Fruit fly (Drosophila melanogaster) whole organism, embryonic: Measurements from ENCODE around the gene CG7080.

Source experiments
- Atf-2 ChIP-seq: fragments of 200-800 bp; sonication (Bioruptor generic); optimal IDR thresholded peaks from 2 replicates; lab custom pipeline; 2016; ENCODE audit warnings: missing biosample characterization, missing genetic modification characterization
- C15 ChIP-seq: fragments of 200-800 bp; sonication (Bioruptor generic); IDR thresholded peaks from 3 replicates; pipeline ENCODE4 v1.3.6; 2022; ENCODE audit warnings: missing biosample characterization, missing genetic modification characterization
- CG10543 ChIP-seq: fragments of 200-800 bp; sonication (Bioruptor generic); optimal IDR thresholded peaks from 3 replicates; lab custom pipeline; 2017; ENCODE audit warnings: missing biosample characterization, mild to moderate bottlenecking, missing genetic modification characterization, moderate library complexity
- CG11247 ChIP-seq: fragments of 200-800 bp; sonication (Bioruptor generic); IDR thresholded peaks from 2 replicates; pipeline ENCODE4 v1.3.6; 2022; ENCODE audit warnings: missing biosample characterization, missing genetic modification characterization
- CG11504 ChIP-seq: fragments of 200-800 bp; sonication (Bioruptor generic); optimal IDR thresholded peaks from 3 replicates; lab custom pipeline; 2019; ENCODE audit warnings: missing biosample characterization, mild to moderate bottlenecking, missing genetic modification characterization, moderate library complexity
- CG15514 ChIP-seq: fragments of 200-800 bp; sonication (Bioruptor generic); optimal IDR thresholded peaks from 3 replicates; lab custom pipeline; 2017; ENCODE audit warnings: missing biosample characterization, missing genetic modification characterization, mild to moderate bottlenecking, moderate library complexity, missing genetic modification reagents
- CG1792 ChIP-seq: fragments of 200-800 bp; sonication (Bioruptor generic); optimal IDR thresholded peaks from 2 replicates; lab custom pipeline; 2016; ENCODE audit warnings: missing biosample characterization, missing genetic modification characterization
- CG18764 ChIP-seq: fragments of 200-800 bp; sonication (Bioruptor generic); optimal IDR thresholded peaks from 3 replicates; lab custom pipeline; 2016; ENCODE audit warnings: missing biosample characterization, missing genetic modification characterization
- CG2875 ChIP-seq: fragments of 200-800 bp; sonication (Bioruptor generic); optimal IDR thresholded peaks from 2 replicates; lab custom pipeline; 2017; ENCODE audit warnings: missing biosample characterization, mild to moderate bottlenecking, missing genetic modification characterization, missing genetic modification reagents
- CG3065 ChIP-seq: fragments of 200-800 bp; sonication (Bioruptor generic); optimal IDR thresholded peaks from 2 replicates; lab custom pipeline; 2016; ENCODE audit warnings: missing biosample characterization, missing genetic modification characterization
- CG4360 ChIP-seq: fragments of 200-800 bp; sonication (Bioruptor generic); IDR thresholded peaks from 2 replicates; pipeline ENCODE4 v1.3.6; 2022; ENCODE audit warnings: missing biosample characterization, missing genetic modification characterization
- CG6683 ChIP-seq: fragments of 200-800 bp; sonication (Bioruptor generic); optimal IDR thresholded peaks from 2 replicates; lab custom pipeline; 2017; ENCODE audit warnings: missing biosample characterization, mild to moderate bottlenecking, missing genetic modification characterization, missing genetic modification reagents
- CG6791 ChIP-seq: fragments of 200-800 bp; sonication (Bioruptor generic); IDR thresholded peaks from 3 replicates; pipeline ENCODE4 v1.3.6; 2022; ENCODE audit warnings: missing biosample characterization, missing genetic modification characterization; ENCODE audit not compliant: partially characterized antibody
- CG9727 ChIP-seq: fragments of 200-800 bp; sonication (Bioruptor generic); optimal IDR thresholded peaks from 3 replicates; lab custom pipeline; 2017; ENCODE audit warnings: missing biosample characterization, mild to moderate bottlenecking, missing genetic modification characterization
- CG9876 ChIP-seq: fragments of 200-800 bp; sonication (Bioruptor generic); optimal IDR thresholded peaks from 2 replicates; lab custom pipeline; 2016; ENCODE audit warnings: missing biosample characterization, missing genetic modification characterization
- Dad ChIP-seq: fragments of 200-800 bp; sonication (Bioruptor generic); optimal IDR thresholded peaks from 3 replicates; lab custom pipeline; 2016; ENCODE audit warnings: missing biosample characterization, missing genetic modification characterization
- Ets65A ChIP-seq: fragments of 200-800 bp; sonication (Bioruptor generic); peaks from one replicate; lab custom pipeline; 2016; ENCODE audit warnings: missing biosample characterization, missing genetic modification characterization
- GATAe ChIP-seq: fragments of 200-800 bp; sonication (Bioruptor generic); conservative IDR thresholded peaks from 2 replicates; pipeline ENCODE4 v1.3.6; 2022; ENCODE audit warnings: missing biosample characterization, missing genetic modification characterization
- Gsc ChIP-seq: fragments of 200-800 bp; sonication (Bioruptor generic); IDR thresholded peaks from 2 replicates; pipeline ENCODE4 v1.3.6; 2022; ENCODE audit warnings: missing biosample characterization, missing genetic modification characterization
- Hmr ChIP-seq: fragments of 200-800 bp; sonication (Bioruptor generic); optimal IDR thresholded peaks from 3 replicates; lab custom pipeline; 2017; ENCODE audit warnings: mild to moderate bottlenecking, missing biosample characterization, missing genetic modification reagents, missing genetic modification characterization
- Med ChIP-seq: fragments of 200-800 bp; sonication (Bioruptor generic); peaks from one replicate; lab custom pipeline; 2016; ENCODE audit warnings: missing biosample characterization, missing genetic modification characterization, mild to moderate bottlenecking, inconsistent platforms, moderate library complexity
- Meics ChIP-seq: fragments of 200-800 bp; sonication (Bioruptor generic); optimal IDR thresholded peaks from 2 replicates; lab custom pipeline; 2017; ENCODE audit warnings: missing biosample characterization, mild to moderate bottlenecking, missing genetic modification characterization
- Pdp1 ChIP-seq, 2 experiments: fragments of 200-800 bp; sonication (Bioruptor generic); optimal IDR thresholded peaks; 3 replicates each; lab custom pipeline; 2016; ENCODE audit warnings: missing biosample characterization in 2 of 2, missing genetic modification characterization in 2 of 2, mild to moderate bottlenecking in 1 of 2, moderate library complexity in 1 of 2
- Ptx1 ChIP-seq: fragments of 200-800 bp; sonication (Bioruptor generic); IDR thresholded peaks from 2 replicates; pipeline ENCODE4 v1.3.6; 2022; ENCODE audit warnings: missing biosample characterization, missing genetic modification characterization
- Vsx1 ChIP-seq: fragments of 200-800 bp; sonication (Bioruptor generic); optimal IDR thresholded peaks from 2 replicates; lab custom pipeline; 2017; ENCODE audit warnings: missing biosample characterization, mild to moderate bottlenecking, missing genetic modification characterization, missing genetic modification reagents
- bsh ChIP-seq, 2 experiments: fragments of 200-800 bp; sonication (Bioruptor generic); optimal IDR thresholded peaks; 2 replicates each; lab custom pipeline; 2017 to 2018; ENCODE audit warnings: mild to moderate bottlenecking in 2 of 2, missing biosample characterization in 2 of 2, missing genetic modification characterization in 2 of 2, moderate library complexity in 1 of 2
- btn ChIP-seq: fragments of 200-800 bp; sonication (Bioruptor generic); optimal IDR thresholded peaks from 2 replicates; lab custom pipeline; 2016; ENCODE audit warnings: missing biosample characterization, missing genetic modification characterization
- chif ChIP-seq, 2 experiments: fragments of 200-800 bp; sonication (Bioruptor generic); optimal IDR thresholded peaks; 3 replicates each; lab custom pipeline; 2016; ENCODE audit warnings: missing biosample characterization in 2 of 2, missing genetic modification characterization in 2 of 2
- ci ChIP-seq: fragments of 200-800 bp; sonication (Bioruptor generic); IDR thresholded peaks from 3 replicates; pipeline ENCODE4 v1.3.6; 2022; ENCODE audit warnings: missing biosample characterization, missing genetic modification characterization
- corto ChIP-seq: fragments of 200-800 bp; sonication (Bioruptor generic); optimal IDR thresholded peaks from 2 replicates; lab custom pipeline; 2016; ENCODE audit warnings: missing biosample characterization, mild to moderate bottlenecking, missing genetic modification characterization, moderate library complexity
- crc ChIP-seq: fragments of 200-800 bp; sonication (Bioruptor generic); optimal IDR thresholded peaks from 2 replicates; lab custom pipeline; 2016; ENCODE audit warnings: missing biosample characterization, missing genetic modification characterization
- dati ChIP-seq: fragments of 200-800 bp; sonication (Bioruptor generic); IDR thresholded peaks from 2 replicates; pipeline ENCODE4 v1.3.6; 2022; ENCODE audit warnings: missing biosample characterization, missing genetic modification characterization
- dmrt99B ChIP-seq: fragments of 200-800 bp; sonication (Bioruptor generic); optimal IDR thresholded peaks from 2 replicates; lab custom pipeline; 2018; ENCODE audit warnings: missing biosample characterization, mild to moderate bottlenecking, missing genetic modification characterization, moderate library complexity
- dpn ChIP-seq, 2 experiments: fragments of 200-800 bp; sonication (Bioruptor generic); optimal IDR thresholded peaks; 3 replicates each; lab custom pipeline; 2016; ENCODE audit warnings: missing biosample characterization in 2 of 2, missing genetic modification characterization in 2 of 2
- fd64A ChIP-seq: fragments of 200-800 bp; sonication (Bioruptor generic); optimal IDR thresholded peaks from 3 replicates; lab custom pipeline; 2018; ENCODE audit warnings: missing biosample characterization, mild to moderate bottlenecking, missing genetic modification characterization
- fru ChIP-seq: fragments of >200 bp; optimal IDR thresholded peaks from 2 replicates; lab custom pipeline; 2017
- gem ChIP-seq: fragments of 200-800 bp; sonication (Bioruptor generic); optimal IDR thresholded peaks from 2 replicates; lab custom pipeline; 2019; ENCODE audit warnings: missing biosample characterization, mild to moderate bottlenecking, missing genetic modification characterization, moderate library complexity
- grau ChIP-seq: fragments of 200-800 bp; optimal IDR thresholded peaks from 3 replicates; lab custom pipeline; 2019; ENCODE audit warnings: missing biosample characterization, mild to moderate bottlenecking, missing genetic modification characterization, moderate library complexity
- lola ChIP-seq, 3 experiments: fragments of >200 bp in 2 of 3; fragments of 200-800 bp in 1 of 3; sonication (Bioruptor generic) in 1 of 3; optimal IDR thresholded peaks; 2 replicates each; lab custom pipeline; 2017 to 2019; ENCODE audit warnings: missing biosample characterization in 3 of 3, missing genetic modification characterization in 3 of 3, mild to moderate bottlenecking in 1 of 3, moderate library complexity in 1 of 3
- maf-S ChIP-seq: fragments of 200-800 bp; sonication (Bioruptor generic); optimal IDR thresholded peaks from 2 replicates; lab custom pipeline; 2016; ENCODE audit warnings: missing biosample characterization, missing genetic modification characterization
- nerfin-2 ChIP-seq: fragments of 200-800 bp; sonication (Bioruptor generic); IDR thresholded peaks from 2 replicates; pipeline ENCODE4 v1.3.6; 2022; ENCODE audit warnings: missing biosample characterization, missing genetic modification characterization; ENCODE audit not compliant: partially characterized antibody
- pan ChIP-seq, 4 experiments: fragments of >200 bp in 3 of 4; fragments of 200-800 bp in 1 of 4; sonication (Bioruptor generic) in 1 of 4; optimal IDR thresholded peaks in 3 of 4; IDR thresholded peaks in 1 of 4; 2 replicates each; pipeline versions ENCODE4 v1.3.6 to Lab custom; 2017 to 2022; ENCODE audit warnings: missing biosample characterization in 2 of 4, missing genetic modification characterization in 2 of 4, mixed read lengths in 1 of 4
- prd ChIP-seq, 3 experiments: fragments of >200 bp in 2 of 3; fragments of 200-800 bp in 1 of 3; sonication (Bioruptor generic) in 1 of 3; optimal IDR thresholded peaks in 2 of 3; IDR thresholded peaks in 1 of 3; 2 replicates in 2 of 3; 3 replicates in 1 of 3; pipeline versions ENCODE4 v1.3.6 to Lab custom; 2017 to 2022; ENCODE audit warnings: missing biosample characterization in 1 of 3, missing genetic modification characterization in 1 of 3
- rib ChIP-seq: fragments of 200-800 bp; sonication (Bioruptor generic); IDR thresholded peaks from 2 replicates; pipeline ENCODE4 v1.3.6; 2022; ENCODE audit warnings: missing biosample characterization, missing genetic modification characterization
- row ChIP-seq: fragments of 200-800 bp; sonication (Bioruptor generic); IDR thresholded peaks from 3 replicates; pipeline ENCODE4 v1.3.6; 2022; ENCODE audit warnings: missing biosample characterization, missing genetic modification characterization
- sens ChIP-seq: fragments of 200-800 bp; sonication (Bioruptor generic); peaks from one replicate; lab custom pipeline; 2016; ENCODE audit warnings: missing biosample characterization, missing genetic modification characterization
- sisA ChIP-seq: fragments of 200-800 bp; sonication (Bioruptor generic); IDR thresholded peaks from 2 replicates; pipeline ENCODE4 v1.3.6; 2022; ENCODE audit warnings: missing biosample characterization, missing genetic modification characterization
- slp2 ChIP-seq: fragments of 200-800 bp; sonication (Bioruptor generic); optimal IDR thresholded peaks from 2 replicates; lab custom pipeline; 2016; ENCODE audit warnings: missing biosample characterization, missing genetic modification characterization
- tin ChIP-seq: fragments of 200-800 bp; sonication (Bioruptor generic); optimal IDR thresholded peaks from 3 replicates; lab custom pipeline; 2016; ENCODE audit warnings: missing biosample characterization, missing genetic modification characterization
- vvl ChIP-seq: fragments of 200-800 bp; sonication (Bioruptor generic); IDR thresholded peaks from 2 replicates; pipeline ENCODE4 v1.3.6; 2022; ENCODE audit warnings: missing biosample characterization, missing genetic modification characterization

CG7080 gene

DNA sequence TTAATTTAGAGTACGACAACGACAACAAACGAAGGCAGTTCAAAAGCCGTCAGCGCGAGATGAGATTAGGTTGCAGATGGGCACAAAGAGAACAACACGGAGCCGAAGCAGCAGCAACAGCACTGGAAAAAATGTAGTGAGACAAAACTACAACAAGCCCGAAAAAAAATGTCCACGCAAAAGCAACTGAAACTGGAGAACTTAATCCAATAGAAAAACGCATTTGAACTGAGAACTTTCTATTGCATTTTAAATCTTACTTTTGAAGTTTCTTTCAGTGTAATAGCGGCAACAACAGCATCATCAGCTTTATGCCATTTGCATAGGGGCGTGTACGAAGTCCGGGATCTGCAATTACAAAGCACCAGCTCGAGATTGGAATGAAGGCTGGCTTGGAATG is 10.4 kb downstream of the CG7080 start (continued):
- peak in 1 of 2 experiments; percentile 1 for TF ChIP-seq chif (GFP tag; optimal IDR thresholded peaks at IDR 0.05; lab: Kevin White, UChicago)
- TF ChIP-seq CG6683 (GFP tag; lab: Kevin White, UChicago) = no peak
- no peak for TF ChIP-seq CG18764 (GFP tag; lab: Kevin White, UChicago)
- TF ChIP-seq gem (tag; lab: Kevin White, UChicago) = peak; percentile 41
- no peak for TF ChIP-seq pan (optimal IDR thresholded peaks at IDR 0.05; lab: Kevin White, UChicago)
- TF ChIP-seq pan (GFP tag; optimal IDR thresholded peaks at IDR 0.05 in 1 of 2, IDR thresholded peaks at IDR 0.05 in 1 of 2) = no peak
- TF ChIP-seq sens (GFP tag; lab: Kevin White, UChicago) = peak; percentile 85
- no peak for TF ChIP-seq dati
- TF ChIP-seq CG11247 (GFP tag; lab: Robert Waterston, UW) = no peak
- TF ChIP-seq Meics = no peak
- TF ChIP-seq Vsx1 (GFP tag; lab: Kevin White, UChicago) = no peak
- TF ChIP-seq CG15514 (GFP tag; lab: Kevin White, UChicago) = peak; percentile 1
- TF ChIP-seq CG9876 (GFP tag; lab: Kevin White, UChicago) = no peak
- peak; percentile 9 for TF ChIP-seq crc (GFP tag; lab: Kevin White, UChicago)
- TF ChIP-seq Dad (GFP tag; lab: Kevin White, UChicago) = no peak
- 0 out of 3 replicates have a peak, but pooled peaks have one; percentile 30 for TF ChIP-seq ci (GFP tag; lab: Robert Waterston, UW)
- peak in 1 of 2 experiments; percentile 21 for TF ChIP-seq bsh (GFP tag; optimal IDR thresholded peaks at IDR 0.05; lab: Kevin White, UChicago)
- TF ChIP-seq lola (GFP tag; optimal IDR thresholded peaks at IDR 0.05; lab: Kevin White, UChicago) = no peak
- peak; percentile 64 for TF ChIP-seq Ets65A
- TF ChIP-seq tin (GFP tag; lab: Kevin White, UChicago) = peak; percentile 1
- peak; percentile 1 for TF ChIP-seq maf-S (GFP tag; lab: Kevin White, UChicago)
- no peak for TF ChIP-seq CG10543 (GFP tag; lab: Kevin White, UChicago)
- TF ChIP-seq sisA = no peak
- TF ChIP-seq GATAe = no peak
- TF ChIP-seq fd64A (GFP tag; lab: Kevin White, UChicago) = no peak
- TF ChIP-seq Med = peak; percentile 76
- peak; percentile 24 for TF ChIP-seq Hmr (GFP tag; lab: Kevin White, UChicago)
- no peak for TF ChIP-seq CG4360 (GFP tag; lab: Robert Waterston, UW)
- TF ChIP-seq rib = no peak
- TF ChIP-seq CG11504 (tag; lab: Kevin White, UChicago) = peak; percentile 39
- no peak for TF ChIP-seq grau (tag; lab: Kevin White, UChicago)
- no peak for TF ChIP-seq Atf-2 (GFP tag; lab: Kevin White, UChicago)
- TF ChIP-seq vvl (GFP tag; lab: Robert Waterston, UW) = 0 out of 2 replicates have a peak, but pooled peaks have one; percentile 35
- TF ChIP-seq Pdp1 (GFP tag; optimal IDR thresholded peaks at IDR 0.05; lab: Kevin White, UChicago) = peak in 1 of 2 experiments; percentile 43
- TF ChIP-seq CG9727 = peak; percentile 17
- peak; percentile 50 for TF ChIP-seq dmrt99B (tag; lab: Kevin White, UChicago)
- peak; percentile 31; the same call in 1 of the 3 replicates for TF ChIP-seq row
- TF ChIP-seq slp2 (GFP tag; lab: Kevin White, UChicago) = no peak
- no peak for TF ChIP-seq CG2875 (GFP tag; lab: Kevin White, UChicago)
- TF ChIP-seq CG1792 = no peak
- no peak for TF ChIP-seq fru (lab: Kevin White, UChicago)
- no peak for TF ChIP-seq Gsc
- no peak for TF ChIP-seq btn (GFP tag; lab: Kevin White, UChicago)
- no peak for TF ChIP-seq C15 (GFP tag; lab: Robert Waterston, UW)
- no peak for TF ChIP-seq CG6791 (GFP tag; lab: Robert Waterston, UW)
- TF ChIP-seq dpn (GFP tag; optimal IDR thresholded peaks at IDR 0.05; lab: Kevin White, UChicago) = peak in 1 of 2 experiments; percentile 16
- TF ChIP-seq corto = no peak
- no peak for TF ChIP-seq prd (optimal IDR thresholded peaks at IDR 0.05; lab: Kevin White, UChicago)
- TF ChIP-seq prd (GFP tag; IDR thresholded peaks at IDR 0.05; lab: Robert Waterston, UW) = peak; percentile 30; the same call in 1 of the 3 replicates
- TF ChIP-seq CG3065 (GFP tag; lab: Kevin White, UChicago) = no peak
- TF ChIP-seq nerfin-2 (GFP tag; lab: Robert Waterston, UW) = no peak
- TF ChIP-seq Ptx1 = 0 out of 2 replicates have a peak, but pooled peaks have one; percentile 14
